Fruit fly (Drosophila melanogaster) whole organism: Measurements from ENCODE around the gene CG32280.

ENCODE experiments used
- CG8478 ChIP-seq: fragments of >200 bp; optimal IDR thresholded peaks from 2 replicates; lab custom pipeline; 2018; ENCODE audit warnings: inconsistent platforms
- Dll ChIP-seq: fragments of >200 bp; optimal IDR thresholded peaks from 2 replicates; lab custom pipeline; 2017
- usp ChIP-seq: fragments of >200 bp; optimal IDR thresholded peaks from 2 replicates; lab custom pipeline; 2017; ENCODE audit warnings: missing biosample characterization, missing genetic modification characterization, mixed read lengths

DNA sequence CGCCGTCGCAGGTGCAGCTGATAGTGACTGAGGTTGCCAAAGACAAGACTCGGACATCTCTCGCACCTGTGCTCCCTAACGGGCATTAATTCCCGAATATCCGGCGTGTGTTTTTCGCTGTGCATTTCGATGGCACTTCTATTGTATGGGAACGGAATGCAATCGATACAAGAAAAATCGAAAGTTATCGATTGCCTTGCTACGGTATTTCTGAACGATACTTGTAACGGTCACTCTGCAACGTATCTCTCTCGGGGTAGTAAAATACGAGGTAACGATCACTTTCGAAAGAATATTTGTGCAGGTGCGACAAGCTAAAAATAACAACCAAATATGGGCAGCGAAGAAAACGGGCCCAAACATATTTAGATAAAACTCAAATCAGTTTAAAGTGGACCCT is at the start of gene CG32280:
- TF ChIP-seq Dll = no peak
- TF ChIP-seq usp (GFP tag; lab: Kevin White, UChicago) = no peak
- no peak for TF ChIP-seq CG8478 (lab: Kevin White, UChicago)
